Worm (Caenorhabditis elegans) whole organism, early embryonic: ENCODE measurements around the gene hmg-1.1.

ENCODE experiments used
- B0310.2 ChIP-seq: sonication (generic microtip); optimal IDR thresholded peaks from 2 replicates; lab custom pipeline; 2016; ENCODE audit warnings: mild to moderate bottlenecking, missing genetic modification characterization, missing compliant biosample characterization
- ceh-36 ChIP-seq: sonication (generic microtip); optimal IDR thresholded peaks from 2 replicates; lab custom pipeline; 2016; ENCODE audit warnings: missing genetic modification characterization, inconsistent platforms, missing compliant biosample characterization
- ets-7 ChIP-seq: sonication (generic microtip); optimal IDR thresholded peaks from 2 replicates; lab custom pipeline; 2016; ENCODE audit warnings: missing genotype, missing genetic modification characterization, missing compliant biosample characterization
- hnd-1 ChIP-seq: sonication (generic microtip); optimal IDR thresholded peaks from 2 replicates; lab custom pipeline; 2016; ENCODE audit warnings: missing genetic modification characterization, missing compliant biosample characterization
- pes-1 ChIP-seq: fragments of 200-800 bp; sonication (Bioruptor generic); IDR thresholded peaks from 2 replicates; pipeline ENCODE4 v1.3.6; 2022; ENCODE audit warnings: missing genetic modification reagents, missing genetic modification characterization, missing compliant biosample characterization
- sea-1 ChIP-seq: fragments of 200-800 bp; sonication (Bioruptor generic); conservative IDR thresholded peaks from 2 replicates; pipeline ENCODE4 v1.3.6; 2022; ENCODE audit warnings: missing genetic modification characterization, missing compliant biosample characterization
- tbx-11 ChIP-seq: fragments of 200-800 bp; sonication (Bioruptor generic); IDR thresholded peaks from 2 replicates; pipeline ENCODE4 v1.3.6; 2022; ENCODE audit warnings: missing genetic modification characterization, missing compliant biosample characterization
- tbx-37 ChIP-seq: fragments of 200-800 bp; sonication (Bioruptor generic); conservative IDR thresholded peaks from 2 replicates; pipeline ENCODE4 v1.3.6; 2022; ENCODE audit warnings: missing genetic modification reagents, missing genetic modification characterization, missing compliant biosample characterization
- tra-4 ChIP-seq: sonication (generic microtip); optimal IDR thresholded peaks from 2 replicates; lab custom pipeline; 2017; ENCODE audit warnings: missing genetic modification characterization, missing compliant biosample characterization

DNA sequence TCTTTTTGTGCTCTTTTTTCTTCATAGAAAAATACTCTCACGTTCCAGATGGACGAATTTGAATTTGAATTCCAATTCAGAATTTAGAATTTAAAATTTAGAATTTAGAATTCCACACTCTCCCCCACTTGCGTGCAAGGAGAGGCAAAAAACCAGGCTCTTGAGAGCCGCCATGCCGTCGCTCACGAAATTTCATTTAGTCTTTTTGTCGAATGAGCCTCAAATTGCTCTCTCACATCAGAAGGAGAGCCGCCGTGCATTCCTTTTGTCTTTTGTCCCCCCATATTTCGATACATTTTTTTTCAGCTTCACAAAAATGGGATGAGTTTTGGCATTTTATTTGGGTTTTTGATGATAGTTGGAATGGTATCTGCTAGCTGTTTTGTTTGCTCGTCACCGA, 39.4 kb upstream of the hmg-1.1 start, which contains the start of gene hot-7:
- no peak for TF ChIP-seq tra-4
- no peak for TF ChIP-seq ceh-36 (tag; lab: Kevin White, UChicago)
- TF ChIP-seq hnd-1 (tag; lab: Kevin White, UChicago), result no peak
- no peak for TF ChIP-seq pes-1 (GFP tag; lab: Robert Waterston, UW)
- TF ChIP-seq ets-7 (tag; lab: Kevin White, UChicago), result no peak
- no peak for TF ChIP-seq B0310.2 (tag; lab: Kevin White, UChicago)
- TF ChIP-seq sea-1 (GFP tag; lab: Robert Waterston, UW), result no peak
- no peak for TF ChIP-seq tbx-11 (GFP tag; lab: Robert Waterston, UW)
- no peak for TF ChIP-seq tbx-37 (GFP tag; lab: Robert Waterston, UW)
